Worm (Caenorhabditis elegans): ENCODE results near the gene gln-6.
"Not testable (repeated sequence)": the region's sequence is repeated elsewhere in the genome, so short reads cannot be mapped to it uniquely, and the experiment has no call there.

DNA sequence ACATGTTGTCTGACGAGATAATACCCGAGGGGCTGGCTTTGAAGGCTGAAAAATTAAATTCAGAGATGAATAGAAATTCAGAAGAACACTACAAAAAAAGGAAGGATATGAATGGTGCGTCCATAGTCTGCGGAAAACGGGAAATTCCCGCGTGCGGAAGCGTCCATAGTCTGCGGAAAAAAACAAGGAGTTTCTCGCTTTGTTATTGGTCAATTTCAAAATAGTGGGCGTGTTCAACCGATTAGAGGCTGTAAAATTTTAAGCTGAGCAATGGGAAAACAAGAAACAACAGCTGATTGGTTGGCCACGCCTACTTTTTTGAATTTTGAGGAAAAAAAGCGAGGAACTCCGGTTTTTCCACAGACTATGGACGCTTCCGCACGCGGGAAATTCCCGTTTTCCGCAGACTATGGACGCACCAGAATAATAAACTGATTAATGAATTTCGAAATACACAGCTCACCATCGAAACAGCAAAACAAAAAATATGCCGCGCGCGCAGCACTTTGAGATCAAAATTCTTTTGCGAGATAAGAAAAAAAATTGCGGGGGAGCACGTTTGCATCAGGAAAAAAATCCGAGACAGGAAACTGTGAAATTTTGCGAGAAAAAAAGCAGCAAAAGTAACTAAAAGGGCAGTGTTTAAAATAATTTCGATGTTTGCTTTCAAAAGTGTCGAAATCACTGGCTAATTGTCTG is at the start of gene gln-6:
- TF ChIP-seq ceh-39 (tag; optimal IDR thresholded peaks at IDR 0.05); blmp-1 (tag; optimal IDR thresholded peaks at IDR 0.05); snpc-4 (tag; optimal IDR thresholded peaks at IDR 0.05); pha-4 (tag; optimal IDR thresholded peaks at IDR 0.05); flh-1 (GFP tag; optimal IDR thresholded peaks at IDR 0.05); ham-2 (GFP tag; optimal IDR thresholded peaks at IDR 0.05): not testable (repeated sequence)

Data from whole organism, mixed stage, embryonic.